Fruit fly (Drosophila melanogaster): ENCODE data around the gene CG9519.
A peak's percentile ranks its signal among the peaks of the same experiment; 100 is the strongest.

CG9519 gene

dm6 chrX:14839739-14840347, 16.3 kb downstream of the CG9519 start (continued):
- TF ChIP-seq CG17802 (tag; optimal IDR thresholded peaks at IDR 0.05), result no peak
- TF ChIP-seq CG12071 (GFP tag; optimal IDR thresholded peaks at IDR 0.05), result peak; percentile 2
- 0 out of 4 replicates have a peak, but pooled peaks have one; percentile 68 for TF ChIP-seq chinmo (GFP tag; IDR thresholded peaks at IDR 0.05; ENCODE audit: partially characterized antibody)
- TF ChIP-seq CG13624 (GFP tag; optimal IDR thresholded peaks at IDR 0.05), result peak; percentile 37
- no peak for TF ChIP-seq Atf-2 (GFP tag; optimal IDR thresholded peaks at IDR 0.05)
- TF ChIP-seq CG9727 (GFP tag; optimal IDR thresholded peaks at IDR 0.05), result peak; percentile 42
- TF ChIP-seq pros (GFP tag; optimal IDR thresholded peaks at IDR 0.05), result no peak
- TF ChIP-seq CG3407 (GFP tag; optimal IDR thresholded peaks at IDR 0.05), result no peak
- TF ChIP-seq aop (GFP tag; IDR thresholded peaks at IDR 0.05), result no peak
- peak; percentile 15 for TF ChIP-seq pum (GFP tag; optimal IDR thresholded peaks at IDR 0.05)
- TF ChIP-seq mirr (GFP tag; optimal IDR thresholded peaks at IDR 0.05), result peak; percentile 26
- no peak for TF ChIP-seq dmrt11E (tag; optimal IDR thresholded peaks at IDR 0.05)
- TF ChIP-seq zfh2 (GFP tag; optimal IDR thresholded peaks at IDR 0.05), result peak; percentile 70
- no peak for TF ChIP-seq CG7745 (tag; optimal IDR thresholded peaks at IDR 0.05)
- peak; percentile 32 for TF ChIP-seq CG9817 (tag; optimal IDR thresholded peaks at IDR 0.05)
- TF ChIP-seq Dip2 (GFP tag; IDR thresholded peaks at IDR 0.05), result no peak
- TF ChIP-seq CG6765 (GFP tag; optimal IDR thresholded peaks at IDR 0.05), result peak; percentile 39
- TF ChIP-seq CG17328 (GFP tag; IDR thresholded peaks at IDR 0.05), result peak; percentile 66
- peak; percentile 28; the same call in 2 of the 3 replicates for TF ChIP-seq tgo (GFP tag; IDR thresholded peaks at IDR 0.05)
- no peak for TF ChIP-seq CG17912 (GFP tag; optimal IDR thresholded peaks at IDR 0.05)
- no peak for TF ChIP-seq lov (optimal IDR thresholded peaks at IDR 0.05)
- 0 out of 3 replicates have a peak, but pooled peaks have one; percentile 22 for TF ChIP-seq lov (GFP tag; IDR thresholded peaks at IDR 0.05)
- TF ChIP-seq cwo (GFP tag; optimal IDR thresholded peaks at IDR 0.05), result peak; percentile 47
- TF ChIP-seq onecut (GFP tag; IDR thresholded peaks at IDR 0.05), result 0 out of 2 replicates have a peak, but pooled peaks have one; percentile 3
- peak; percentile 51 for TF ChIP-seq ranshi (GFP tag; IDR thresholded peaks at IDR 0.05)
- no peak for TF ChIP-seq CG2202 (tag; optimal IDR thresholded peaks at IDR 0.05)
- peak; percentile 28 for TF ChIP-seq eyg (GFP tag; optimal IDR thresholded peaks at IDR 0.05)
- no peak for TF ChIP-seq NK7.1 (GFP tag; optimal IDR thresholded peaks at IDR 0.05)
- no peak for TF ChIP-seq CTCF (GFP tag; optimal IDR thresholded peaks at IDR 0.05)
- no peak for TF ChIP-seq CG8765 (GFP tag; IDR thresholded peaks at IDR 0.05)
- no peak for TF ChIP-seq dan (GFP tag; IDR thresholded peaks at IDR 0.05)
- peak; percentile 60 for TF ChIP-seq fu2 (GFP tag; optimal IDR thresholded peaks at IDR 0.05)
- TF ChIP-seq Eip74EF (GFP tag; optimal IDR thresholded peaks at IDR 0.05), result no peak
- no peak; the same call in 1 of the 2 replicates for TF ChIP-seq amos (GFP tag; IDR thresholded peaks at IDR 0.05; ENCODE audit: partially characterized antibody)
- 0 out of 3 replicates have a peak, but pooled peaks have one; percentile 26 for TF ChIP-seq so (GFP tag; IDR thresholded peaks at IDR 0.05)
- TF ChIP-seq Fer3 (tag; optimal IDR thresholded peaks at IDR 0.05), result peak; percentile 54
- no peak for TF ChIP-seq Mes4 (GFP tag; optimal IDR thresholded peaks at IDR 0.05)
- TF ChIP-seq CG8359 (GFP tag; optimal IDR thresholded peaks at IDR 0.05; ENCODE audit: borderline replicate concordance), result peak; percentile 34
- no peak for TF ChIP-seq fru (optimal IDR thresholded peaks at IDR 0.05)
- TF ChIP-seq CG17186 (GFP tag; optimal IDR thresholded peaks at IDR 0.05), result no peak
- no peak for TF ChIP-seq nau (GFP tag; optimal IDR thresholded peaks at IDR 0.05)
- no peak for TF ChIP-seq tup (GFP tag; optimal IDR thresholded peaks at IDR 0.05)
- no peak for TF ChIP-seq Tbp (GFP tag; optimal IDR thresholded peaks at IDR 0.05)
- no peak for TF ChIP-seq sens-2 (GFP tag; IDR thresholded peaks at IDR 0.05)
- TF ChIP-seq NC2β (GFP tag; optimal IDR thresholded peaks at IDR 0.05), result no peak
- TF ChIP-seq CG17568 (GFP tag; optimal IDR thresholded peaks at IDR 0.05), result no peak
- peak; percentile 52; the same call in 1 of the 2 replicates for TF ChIP-seq CG7372 (GFP tag; IDR thresholded peaks at IDR 0.05)
- TF ChIP-seq CG17361 (GFP tag; IDR thresholded peaks at IDR 0.05), result no peak
- TF ChIP-seq CG2129 (GFP tag; IDR thresholded peaks at IDR 0.05; ENCODE audit: partially characterized antibody), result no peak
- peak; percentile 66 for TF ChIP-seq Atf6 (GFP tag; IDR thresholded peaks at IDR 0.05)
- no peak for TF ChIP-seq sim (GFP tag; IDR thresholded peaks at IDR 0.05)

Data from whole organism, embryonic.